Fruit fly (Drosophila melanogaster): ENCODE results near the gene hyx.

The hyx gene

DNA sequence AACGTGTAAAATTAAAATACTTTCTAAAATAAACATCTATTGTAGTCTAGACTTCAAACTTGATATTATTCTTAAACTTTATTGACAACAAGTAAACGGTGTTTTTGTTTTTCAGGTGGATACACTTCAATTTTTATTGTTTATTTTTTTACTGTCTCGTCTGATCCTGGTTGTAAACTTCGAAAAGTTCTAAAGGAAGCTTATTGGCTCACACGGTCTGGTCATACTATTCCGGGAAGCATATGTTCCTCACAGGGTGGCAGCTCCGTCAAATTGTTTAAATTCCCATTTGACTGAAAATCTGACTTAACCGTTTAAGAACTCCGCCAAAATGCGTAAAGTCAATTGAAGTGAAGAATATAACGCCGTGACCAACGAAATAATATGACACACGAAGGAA lies 30.4 kb upstream of the hyx start, which contains the start of gene CG11983 (continued):
- TF ChIP-seq MBD-R2 (GFP tag; IDR thresholded peaks at IDR 0.05): peak; percentile 61
- TF ChIP-seq pfk (GFP tag; optimal IDR thresholded peaks at IDR 0.05): no peak
- peak; percentile 15 for TF ChIP-seq CG2120 (GFP tag; optimal IDR thresholded peaks at IDR 0.05)
- peak; percentile 40 for TF ChIP-seq CG14710 (tag; optimal IDR thresholded peaks at IDR 0.05)
- peak; percentile 95 for TF ChIP-seq Myb (GFP tag; optimal IDR thresholded peaks at IDR 0.05)
- peak; percentile 70 for TF ChIP-seq sd (tag; optimal IDR thresholded peaks at IDR 0.05)
- peak; percentile 60 for TF ChIP-seq HmgZ (tag; optimal IDR thresholded peaks at IDR 0.05)
- peak in 1 of 2 experiments; percentile 80 for TF ChIP-seq crp (GFP tag; optimal IDR thresholded peaks at IDR 0.05)
- no peak for TF ChIP-seq ERR (GFP tag; optimal IDR thresholded peaks at IDR 0.05)
- TF ChIP-seq CG10654 (GFP tag; optimal IDR thresholded peaks at IDR 0.05): no peak
- peak; percentile 37 for TF ChIP-seq sug (tag; optimal IDR thresholded peaks at IDR 0.05)
- TF ChIP-seq Sry-δ (GFP tag; optimal IDR thresholded peaks at IDR 0.05): peak; percentile 37
- TF ChIP-seq shn (GFP tag; optimal IDR thresholded peaks at IDR 0.05): no peak
- TF ChIP-seq Elba2 (GFP tag; optimal IDR thresholded peaks at IDR 0.05): peak; percentile 22
- TF ChIP-seq stwl (tag; optimal IDR thresholded peaks at IDR 0.05): peak; percentile 41
- TF ChIP-seq BEAF-32 (GFP tag; optimal IDR thresholded peaks at IDR 0.05): peak; percentile 30
- no peak for TF ChIP-seq CG10431 (GFP tag; optimal IDR thresholded peaks at IDR 0.05)
- TF ChIP-seq CG2116 (GFP tag; optimal IDR thresholded peaks at IDR 0.05): peak; percentile 31
- no peak for TF ChIP-seq CG1233 (GFP tag; optimal IDR thresholded peaks at IDR 0.05)
- TF ChIP-seq Med (GFP tag): peak; percentile 53
- TF ChIP-seq scrt (GFP tag; optimal IDR thresholded peaks at IDR 0.05): no peak
- peak; percentile 73 for TF ChIP-seq trem (tag; optimal IDR thresholded peaks at IDR 0.05)
- TF ChIP-seq CG13424 (tag; optimal IDR thresholded peaks at IDR 0.05): no peak
- TF ChIP-seq bcd (GFP tag; optimal IDR thresholded peaks at IDR 0.05): no peak
- TF ChIP-seq tin (GFP tag; optimal IDR thresholded peaks at IDR 0.05): no peak
- TF ChIP-seq B-H2 (GFP tag; optimal IDR thresholded peaks at IDR 0.05): peak; percentile 54
- no peak for TF ChIP-seq Sox102F (GFP tag; optimal IDR thresholded peaks at IDR 0.05)
- TF ChIP-seq CG8478 (optimal IDR thresholded peaks at IDR 0.05): no peak
- peak; percentile 73 for TF ChIP-seq Ets97D (GFP tag; optimal IDR thresholded peaks at IDR 0.05)
- TF ChIP-seq Lhr (GFP tag; optimal IDR thresholded peaks at IDR 0.05): peak; percentile 55
- TF ChIP-seq CG15514 (GFP tag; optimal IDR thresholded peaks at IDR 0.05): peak; percentile 79
- peak; percentile 18 for TF ChIP-seq MESR4 (GFP tag; optimal IDR thresholded peaks at IDR 0.05)
- TF ChIP-seq cwo (GFP tag; optimal IDR thresholded peaks at IDR 0.05): no peak
- no peak for TF ChIP-seq tup (GFP tag; optimal IDR thresholded peaks at IDR 0.05)
- no peak for TF ChIP-seq wdn (GFP tag; IDR thresholded peaks at IDR 0.05)
- TF ChIP-seq CG12659 (GFP tag; optimal IDR thresholded peaks at IDR 0.05): peak; percentile 19
- peak; percentile 15 for TF ChIP-seq sens (GFP tag)
- TF ChIP-seq slp2 (GFP tag; optimal IDR thresholded peaks at IDR 0.05): no peak
- peak; percentile 82 for TF ChIP-seq Dp (GFP tag; optimal IDR thresholded peaks at IDR 0.05)
- peak; percentile 83 for TF ChIP-seq pzg (GFP tag; optimal IDR thresholded peaks at IDR 0.05)
- peak; percentile 28 for TF ChIP-seq pita (GFP tag; optimal IDR thresholded peaks at IDR 0.05)
- TF ChIP-seq CG9437 (GFP tag; optimal IDR thresholded peaks at IDR 0.05): no peak
- TF ChIP-seq nom (GFP tag; optimal IDR thresholded peaks at IDR 0.05): peak; percentile 44
- peak; percentile 24 for TF ChIP-seq CG12155 (GFP tag; optimal IDR thresholded peaks at IDR 0.05)
- no peak for TF ChIP-seq CG13123 (GFP tag; optimal IDR thresholded peaks at IDR 0.05)
